Worm (Caenorhabditis elegans): ENCODE measurements around the gene C54F6.17.

The C54F6.17 gene

ce11 chrV:7524447-7524846 lies 2.8 kb upstream of the C54F6.17 start, which contains the start of gene C54F6.20:
Gene C54F6.20, plus strand, starts transcription at chrV:7524747.
- TF ChIP-seq ztf-11 (tag; optimal IDR thresholded peaks at IDR 0.05) (no peak), elt-3 (tag; optimal IDR thresholded peaks at IDR 0.05) (no peak), unc-39 (tag; optimal IDR thresholded peaks at IDR 0.05) (no peak), unc-62 (GFP tag; optimal IDR thresholded peaks at IDR 0.05) (no peak), tbx-8 (GFP tag; optimal IDR thresholded peaks at IDR 0.05) (no peak), nhr-237 (tag; optimal IDR thresholded peaks at IDR 0.05) (no peak), sptf-1 (tag; optimal IDR thresholded peaks at IDR 0.05) (no peak), snpc-4 (tag; optimal IDR thresholded peaks at IDR 0.05) (no peak), mep-1 (tag; optimal IDR thresholded peaks at IDR 0.05) (no peak), drap-1 (GFP tag; optimal IDR thresholded peaks at IDR 0.05) (no peak), ces-1 (GFP tag; optimal IDR thresholded peaks at IDR 0.05) (no peak), nhr-28 (tag; optimal IDR thresholded peaks at IDR 0.05) (no peak), ceh-39 (tag; optimal IDR thresholded peaks at IDR 0.05) (no peak), cnd-1 (tag; optimal IDR thresholded peaks at IDR 0.05) (no peak), ceh-43 (GFP tag; optimal IDR thresholded peaks at IDR 0.05) (no peak), lin-32 (GFP tag; optimal IDR thresholded peaks at IDR 0.05) (no peak), nhr-76 (tag; optimal IDR thresholded peaks at IDR 0.05) (no peak), mab-5 (tag; optimal IDR thresholded peaks at IDR 0.05) (no peak)

DNA sequence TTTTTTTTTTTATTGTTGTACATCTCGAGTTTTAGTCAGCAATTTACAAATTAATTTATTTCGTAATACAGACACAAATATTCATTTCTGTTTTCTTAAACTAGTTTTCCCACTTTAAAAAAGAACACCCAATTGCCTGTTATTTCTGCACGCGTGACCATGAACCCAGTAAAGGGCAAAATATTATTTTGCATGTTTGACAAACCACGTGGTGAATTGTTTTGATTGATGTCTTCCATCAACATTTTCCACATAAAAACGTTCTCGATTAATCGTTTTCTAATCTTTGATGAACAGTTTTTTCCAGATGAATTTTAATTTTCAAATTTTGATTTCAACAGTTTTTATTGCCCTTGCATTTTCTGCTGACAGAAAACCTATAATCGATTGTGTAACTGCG lies 1.6 kb upstream of the C54F6.17 start, which contains the start of gene C54F6.18:
Gene C54F6.18 (plus strand): TSS at position 301 of the 400 bp plus-strand sequence.
- TF ChIP-seq ham-2 (GFP tag; optimal IDR thresholded peaks at IDR 0.05): no peak
- TF ChIP-seq elt-1 (tag; optimal IDR thresholded peaks at IDR 0.05; ENCODE audit: borderline replicate concordance, insufficient read depth): no peak
- no peak for TF ChIP-seq nhr-28 (tag; optimal IDR thresholded peaks at IDR 0.05)
- no peak for TF ChIP-seq sptf-1 (tag; optimal IDR thresholded peaks at IDR 0.05)
- TF ChIP-seq ces-1 (GFP tag; optimal IDR thresholded peaks at IDR 0.05): no peak
- no peak for TF ChIP-seq hlh-1 (tag; optimal IDR thresholded peaks at IDR 0.05)
- TF ChIP-seq nhr-2 (tag; optimal IDR thresholded peaks at IDR 0.05): no peak
- no peak for TF ChIP-seq cnd-1 (tag; optimal IDR thresholded peaks at IDR 0.05)
- TF ChIP-seq mep-1 (tag; optimal IDR thresholded peaks at IDR 0.05): no peak
- TF ChIP-seq mls-2 (tag; optimal IDR thresholded peaks at IDR 0.05): no peak

- no peak for TF ChIP-seq bed-3 (GFP tag; optimal IDR thresholded peaks at IDR 0.05)
- TF ChIP-seq sptf-1 (tag; optimal IDR thresholded peaks at IDR 0.05): no peak
- TF ChIP-seq hlh-1 (tag; optimal IDR thresholded peaks at IDR 0.05): no peak
- no peak for TF ChIP-seq ces-1 (GFP tag; optimal IDR thresholded peaks at IDR 0.05)
- no peak for TF ChIP-seq nhr-28 (tag; optimal IDR thresholded peaks at IDR 0.05)
- TF ChIP-seq blmp-1 (tag; optimal IDR thresholded peaks at IDR 0.05): no peak
Observed at ce11 chrV:7528816-7529215, 1.6 kb downstream of the C54F6.17 start, which contains the start of gene C54F6.5. Gene C54F6.5, plus strand, starts transcription at chrV:7529116.

DNA sequence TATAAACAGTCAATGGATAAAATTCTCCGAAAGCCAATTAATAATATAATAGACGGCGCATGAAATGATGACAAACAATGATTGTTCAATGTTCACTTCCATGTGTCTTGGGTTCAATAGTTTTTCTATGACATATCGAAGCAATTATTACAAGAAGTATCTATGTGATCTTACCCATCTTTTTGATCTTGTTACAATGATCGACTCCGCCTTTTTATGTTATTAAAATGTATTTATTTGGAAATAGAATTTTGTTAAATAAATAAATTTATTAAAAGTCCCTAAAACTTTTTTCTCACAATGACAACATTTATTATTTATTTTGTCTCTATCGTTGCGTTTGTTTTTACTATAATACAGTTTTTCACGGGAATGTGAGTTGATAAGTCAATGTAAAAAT lies 2.6 kb downstream of the C54F6.17 start, which contains the start of gene swt-2:
Gene swt-2 (plus strand): TSS at position 301 of the 400 bp plus-strand sequence.
- TF ChIP-seq ztf-11 (tag; optimal IDR thresholded peaks at IDR 0.05) (no peak), drap-1 (GFP tag; optimal IDR thresholded peaks at IDR 0.05) (no peak), hlh-1 (tag; optimal IDR thresholded peaks at IDR 0.05) (no peak), nhr-12 (tag; optimal IDR thresholded peaks at IDR 0.05) (no peak), ceh-83 (GFP tag; optimal IDR thresholded peaks at IDR 0.05) (no peak)

ce11 chrV:7532947-7533346 lies 5.7 kb downstream of the C54F6.17 start, which contains the start of gene C54F6.3:
Gene C54F6.3, plus strand, starts transcription at chrV:7533247.
- TF ChIP-seq ham-2 (GFP tag; optimal IDR thresholded peaks at IDR 0.05) (no peak), snpc-4 (tag; optimal IDR thresholded peaks at IDR 0.05) (no peak), mls-2 (tag; optimal IDR thresholded peaks at IDR 0.05) (no peak)

DNA sequence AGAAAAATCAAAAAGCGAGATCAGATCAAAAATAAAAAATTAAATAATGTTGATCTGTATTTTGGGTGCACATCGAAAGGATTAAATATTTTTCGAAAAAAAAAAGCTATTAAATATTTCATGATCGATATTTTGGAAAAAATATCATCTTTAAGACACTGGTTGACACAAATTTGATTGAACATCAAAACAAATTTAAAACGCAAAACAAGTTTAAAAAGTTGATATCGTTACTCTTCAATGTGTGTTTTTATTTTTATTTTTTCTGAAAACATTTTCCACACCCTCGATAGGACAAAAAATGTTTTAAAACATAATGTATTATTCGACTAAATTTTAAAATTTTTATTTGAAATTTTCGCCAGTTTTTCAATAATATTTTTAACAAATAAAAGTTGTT lies 10.8 kb downstream of the C54F6.17 start, which contains the start of gene C54F6.12:
Gene C54F6.12 (minus strand): TSS at position 101 of the 400 bp plus-strand sequence.
- TF ChIP-seq ces-1 (GFP tag; optimal IDR thresholded peaks at IDR 0.05) (no peak), sptf-1 (tag; optimal IDR thresholded peaks at IDR 0.05) (no peak), elt-3 (tag; optimal IDR thresholded peaks at IDR 0.05) (no peak), sem-2 (GFP tag; optimal IDR thresholded peaks at IDR 0.05) (no peak), nhr-237 (tag; optimal IDR thresholded peaks at IDR 0.05) (no peak), blmp-1 (tag; optimal IDR thresholded peaks at IDR 0.05) (no peak), tbx-8 (GFP tag; optimal IDR thresholded peaks at IDR 0.05) (no peak)
